Worm (Caenorhabditis elegans) whole organism, L4 larva: ENCODE data around the gene Y32H12A.6.

Source experiments
- F26F4.8 ChIP-seq: fragments of 200-800 bp; sonication (Bioruptor generic); conservative IDR thresholded peaks from 2 replicates; pipeline ENCODE4 v1.3.6; 2022; ENCODE audit warnings: missing genetic modification characterization, missing compliant biosample characterization
- F49E8.2 ChIP-seq: sonication (generic microtip); optimal IDR thresholded peaks from 2 replicates; lab custom pipeline; 2016; ENCODE audit warnings: missing compliant biosample characterization, mild to moderate bottlenecking, missing genetic modification characterization, borderline replicate concordance
- T26A8.4 ChIP-seq: fragments of 200-800 bp; sonication (Bioruptor generic); IDR thresholded peaks from 2 replicates; pipeline ENCODE4 v1.3.6; 2022; ENCODE audit warnings: missing genetic modification characterization, missing compliant biosample characterization
- Y48G9A.11 ChIP-seq: fragments of 200-800 bp; sonication (Bioruptor generic); IDR thresholded peaks from 2 replicates; pipeline ENCODE4 v1.3.6; 2022; ENCODE audit warnings: missing genetic modification reagents, missing genetic modification characterization, missing compliant biosample characterization
- Y5F2A.4 ChIP-seq: fragments of 200-800 bp; sonication (Bioruptor generic); optimal IDR thresholded peaks from 2 replicates; lab custom pipeline; 2018; ENCODE audit warnings: mild to moderate bottlenecking, missing genetic modification characterization, missing compliant biosample characterization
- Y75B8A.6 ChIP-seq: fragments of 200-800 bp; sonication (Bioruptor generic); IDR thresholded peaks from 2 replicates; pipeline ENCODE4 v1.3.6; 2022; ENCODE audit warnings: missing genetic modification reagents, missing genetic modification characterization, missing compliant biosample characterization
- aha-1 ChIP-seq: fragments of 150-350 bp; peaks from one replicate; lab custom pipeline; 2014; ENCODE audit warnings: missing biosample characterization, missing genetic modification characterization
- ama-1 ChIP-seq: fragments of 150-350 bp; optimal IDR thresholded peaks from 2 replicates; lab custom pipeline; 2014; ENCODE audit warnings: inconsistent platforms, mixed read lengths
- ceh-20 ChIP-seq: fragments of 200-800 bp; sonication (Bioruptor generic); IDR thresholded peaks from 2 replicates; pipeline ENCODE4 v1.3.6; 2022; ENCODE audit warnings: missing genetic modification reagents, missing genetic modification characterization, missing compliant biosample characterization
- ceh-32 ChIP-seq: sonication (generic microtip); optimal IDR thresholded peaks from 2 replicates; lab custom pipeline; 2016; ENCODE audit warnings: mild to moderate bottlenecking, missing genetic modification characterization, missing compliant biosample characterization; ENCODE audit not compliant: poor library complexity
- ceh-62 ChIP-seq: sonication (generic microtip); optimal IDR thresholded peaks from 2 replicates; lab custom pipeline; 2017; ENCODE audit warnings: missing biosample characterization, missing genetic modification characterization
- ces-1 ChIP-seq: fragments of 150-350 bp; sonication (generic microtip); optimal IDR thresholded peaks from 4 replicates; lab custom pipeline; 2014; ENCODE audit warnings: missing biosample characterization, missing genetic modification reagents, missing genetic modification characterization
- daf-19 ChIP-seq: fragments of 200-800 bp; sonication (Bioruptor generic); conservative IDR thresholded peaks from 2 replicates; pipeline ENCODE4 v1.3.6; 2022; ENCODE audit warnings: missing genetic modification characterization, missing compliant biosample characterization
- dmd-6 ChIP-seq: fragments of 200-800 bp; sonication (Bioruptor generic); IDR thresholded peaks from 2 replicates; pipeline ENCODE4 v1.3.6; 2022; ENCODE audit warnings: missing genetic modification reagents, missing genetic modification characterization, missing compliant biosample characterization
- dpl-1 ChIP-seq: fragments of 150-350 bp; optimal IDR thresholded peaks from 2 replicates; lab custom pipeline; 2014; ENCODE audit warnings: missing biosample characterization, missing genetic modification reagents, missing genetic modification characterization
- egl-27 ChIP-seq: sonication (generic microtip); optimal IDR thresholded peaks from 3 replicates; lab custom pipeline; 2017; ENCODE audit warnings: missing biosample characterization, missing genetic modification reagents, missing genetic modification characterization
- hif-1 ChIP-seq, 2 experiments: sonication (generic microtip); optimal IDR thresholded peaks; 2 replicates each; lab custom pipeline; 2016 to 2017; ENCODE audit warnings: missing compliant biosample characterization in 2 of 2, missing genetic modification characterization in 2 of 2, missing genetic modification reagents in 2 of 2, missing genotype in 2 of 2, mild to moderate bottlenecking in 1 of 2
- hlh-30 ChIP-seq: sonication (generic microtip); optimal IDR thresholded peaks from 2 replicates; lab custom pipeline; 2017; ENCODE audit warnings: antibody characterized with exemption, mild to moderate bottlenecking, missing genetic modification characterization, missing compliant biosample characterization; ENCODE audit not compliant: insufficient read depth
- lin-39 ChIP-seq: fragments of 150-350 bp; optimal IDR thresholded peaks from 2 replicates; lab custom pipeline; 2014; ENCODE audit warnings: missing biosample characterization, missing genetic modification reagents, missing genetic modification characterization
- lir-3 ChIP-seq: sonication (generic microtip); optimal IDR thresholded peaks from 2 replicates; lab custom pipeline; 2016; ENCODE audit warnings: mild to moderate bottlenecking, missing genetic modification characterization, missing compliant biosample characterization
- mxl-2 ChIP-seq: fragments of 200-800 bp; sonication (Bioruptor generic); conservative IDR thresholded peaks from 2 replicates; pipeline ENCODE4 v1.3.6; 2022; ENCODE audit warnings: missing genetic modification reagents, missing genetic modification characterization, missing compliant biosample characterization
- mxl-3 ChIP-seq: fragments of 200-800 bp; sonication (Bioruptor generic); optimal IDR thresholded peaks from 2 replicates; lab custom pipeline; 2018; ENCODE audit warnings: mild to moderate bottlenecking, missing genetic modification characterization, missing compliant biosample characterization
- nhr-10 ChIP-seq: fragments of 150-350 bp; optimal IDR thresholded peaks from 2 replicates; lab custom pipeline; 2014; ENCODE audit warnings: missing biosample characterization, missing genetic modification characterization
- nhr-11 ChIP-seq: fragments of 150-350 bp; optimal IDR thresholded peaks from 2 replicates; lab custom pipeline; 2014; ENCODE audit warnings: missing biosample characterization, missing genetic modification characterization
- nhr-111 ChIP-seq: fragments of 200-800 bp; sonication (Bioruptor generic); optimal IDR thresholded peaks from 2 replicates; lab custom pipeline; 2018; ENCODE audit warnings: mild to moderate bottlenecking, missing genetic modification characterization, missing compliant biosample characterization
- nhr-237 ChIP-seq: sonication (generic microtip); optimal IDR thresholded peaks from 2 replicates; lab custom pipeline; 2017; ENCODE audit warnings: missing biosample characterization, missing genetic modification characterization
- nhr-28 ChIP-seq: fragments of 150-350 bp; optimal IDR thresholded peaks from 2 replicates; lab custom pipeline; 2014; ENCODE audit warnings: missing biosample characterization, missing genetic modification characterization
- nhr-41 ChIP-seq: fragments of 200-800 bp; sonication (Bioruptor generic); IDR thresholded peaks from 2 replicates; pipeline ENCODE4 v1.3.6; 2022; ENCODE audit warnings: missing genetic modification reagents, missing genetic modification characterization, missing compliant biosample characterization
- nhr-6 ChIP-seq: fragments of 150-350 bp; optimal IDR thresholded peaks from 2 replicates; lab custom pipeline; 2014; ENCODE audit warnings: missing biosample characterization, missing genetic modification characterization
- nhr-76 ChIP-seq: fragments of 150-350 bp; optimal IDR thresholded peaks from 2 replicates; lab custom pipeline; 2014; ENCODE audit warnings: missing biosample characterization, missing genetic modification characterization
- pha-4 ChIP-seq, 2 experiments: fragments of 150-350 bp in 1 of 2; fragments of 200-800 bp in 1 of 2; sonication (Bioruptor generic) in 1 of 2; IDR thresholded peaks in 1 of 2; optimal IDR thresholded peaks in 1 of 2; 2 replicates each; pipeline versions ENCODE4 v1.3.6 to Lab custom; 2014 to 2022; ENCODE audit warnings: missing genetic modification characterization in 2 of 2, missing genetic modification reagents in 2 of 2, missing biosample characterization in 1 of 2, missing compliant biosample characterization in 1 of 2
- pqm-1 ChIP-seq: sonication (generic microtip); optimal IDR thresholded peaks from 2 replicates; lab custom pipeline; 2017; ENCODE audit warnings: missing biosample characterization, missing genetic modification characterization
- saeg-2 ChIP-seq: fragments of 200-800 bp; sonication (Bioruptor generic); IDR thresholded peaks from 2 replicates; pipeline ENCODE4 v1.3.6; 2022; ENCODE audit warnings: missing genetic modification reagents, missing genetic modification characterization, missing compliant biosample characterization
- set-16 ChIP-seq: fragments of 200-800 bp; sonication (Bioruptor generic); IDR thresholded peaks from 2 replicates; pipeline ENCODE4 v1.3.6; 2022; ENCODE audit warnings: missing genetic modification reagents, missing genetic modification characterization, missing compliant biosample characterization
- skn-1 ChIP-seq: fragments of 150-350 bp; optimal IDR thresholded peaks from 2 replicates; lab custom pipeline; 2014; ENCODE audit warnings: missing biosample characterization, missing genetic modification characterization
- snpc-1.2 ChIP-seq: fragments of 200-800 bp; sonication (Bioruptor generic); IDR thresholded peaks from 2 replicates; pipeline ENCODE4 v1.3.6; 2022; ENCODE audit warnings: missing genetic modification reagents, missing genetic modification characterization, missing compliant biosample characterization
- snpc-4 ChIP-seq: fragments of 150-350 bp; optimal IDR thresholded peaks from 2 replicates; lab custom pipeline; 2014; ENCODE audit warnings: missing biosample characterization, missing genetic modification characterization
- unc-39 ChIP-seq: sonication (generic microtip); optimal IDR thresholded peaks from 2 replicates; lab custom pipeline; 2017; ENCODE audit warnings: missing biosample characterization, missing genetic modification characterization
- unc-62 ChIP-seq, 3 experiments: fragments of 150-350 bp in 1 of 3; sonication (generic microtip); optimal IDR thresholded peaks in 2 of 3; peaks in 1 of 3; 1 replicate in 1 of 3; 2 replicates in 2 of 3; lab custom pipeline; 2014 to 2017; ENCODE audit warnings: missing biosample characterization in 3 of 3, missing genetic modification characterization in 3 of 3, missing genetic modification reagents in 3 of 3, missing genotype in 1 of 3
- ztf-11 ChIP-seq: fragments of 150-350 bp; optimal IDR thresholded peaks from 2 replicates; lab custom pipeline; 2014; ENCODE audit warnings: missing biosample characterization, missing genetic modification characterization

The Y32H12A.6 gene

ce11 chrIII:5344561-5344960 lies 37.4 kb downstream of the Y32H12A.6 start:
- TF ChIP-seq mxl-2 (GFP tag; lab: Robert Waterston, UW) = no peak
- TF ChIP-seq mxl-3 (GFP tag; lab: Kevin White, UChicago) = no peak
- TF ChIP-seq lin-39 (tag; lab: Kevin White, UChicago) = no peak
- no peak for TF ChIP-seq daf-19 (GFP tag; lab: Robert Waterston, UW)
- no peak for TF ChIP-seq nhr-6 (tag; lab: Kevin White, UChicago)
- no peak for TF ChIP-seq T26A8.4
- no peak for TF ChIP-seq snpc-1.2 (GFP tag; lab: Robert Waterston, UW)
- no peak for TF ChIP-seq nhr-41 (GFP tag; lab: Robert Waterston, UW)
- TF ChIP-seq dmd-6 = no peak
- TF ChIP-seq snpc-4 (tag; lab: Kevin White, UChicago) = no peak
- no peak for TF ChIP-seq saeg-2
- no peak for TF ChIP-seq ama-1 (lab: Kevin White, UChicago)
- TF ChIP-seq hlh-30 (tag; lab: Kevin White, UChicago) = no peak
- TF ChIP-seq, all 104 proteins: peak for 0

DNA sequence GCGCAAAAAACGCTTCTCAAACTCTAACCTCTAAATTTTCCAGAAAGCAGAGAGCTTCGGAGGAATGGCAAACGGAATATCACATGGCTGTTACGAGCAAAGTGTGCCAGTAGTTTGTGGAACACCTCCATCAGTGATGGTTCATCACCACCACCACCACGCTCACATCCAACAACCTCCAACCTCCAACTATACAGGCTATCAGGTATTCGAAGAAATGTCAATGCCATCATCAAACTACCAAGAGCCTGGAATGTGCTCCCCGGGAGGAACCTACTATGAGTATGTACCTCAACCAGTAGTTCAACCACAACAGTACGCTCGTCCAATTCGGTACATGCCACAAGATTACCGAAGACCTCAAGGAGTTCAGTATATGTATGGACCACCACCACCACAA lies 38.4 kb downstream of the Y32H12A.6 start:
- TF ChIP-seq aha-1 (peak; percentile 90), ceh-32 (no peak)
- TF ChIP-seq, all 104 proteins: peak for 1

ce11 chrIII:5341382-5341781 lies 40.6 kb downstream of the Y32H12A.6 start, which contains the start of gene ZK121.2:
TSS of gene ZK121.2 (plus strand) at chrIII:5341682.
- no peak for TF ChIP-seq nhr-237 (tag; lab: Kevin White, UChicago)
- no peak for TF ChIP-seq ces-1 (GFP tag; lab: Kevin White, UChicago)
- no peak for TF ChIP-seq hif-1 (tag; optimal IDR thresholded peaks at IDR 0.05; lab: Kevin White, UChicago)
- peak; percentile 23 for TF ChIP-seq aha-1

ce11 chrIII:5340530-5340929 lies 41.4 kb downstream of the Y32H12A.6 start:
- TF ChIP-seq unc-62 (GFP tag; optimal IDR thresholded peaks at IDR 0.05 in 1 of 2; lab: Kevin White, UChicago) = peak in 1 of 2 experiments; percentile 86
- TF ChIP-seq unc-62 (tag; optimal IDR thresholded peaks at IDR 0.05; lab: Kevin White, UChicago) = no peak
- no peak for TF ChIP-seq T26A8.4

DNA sequence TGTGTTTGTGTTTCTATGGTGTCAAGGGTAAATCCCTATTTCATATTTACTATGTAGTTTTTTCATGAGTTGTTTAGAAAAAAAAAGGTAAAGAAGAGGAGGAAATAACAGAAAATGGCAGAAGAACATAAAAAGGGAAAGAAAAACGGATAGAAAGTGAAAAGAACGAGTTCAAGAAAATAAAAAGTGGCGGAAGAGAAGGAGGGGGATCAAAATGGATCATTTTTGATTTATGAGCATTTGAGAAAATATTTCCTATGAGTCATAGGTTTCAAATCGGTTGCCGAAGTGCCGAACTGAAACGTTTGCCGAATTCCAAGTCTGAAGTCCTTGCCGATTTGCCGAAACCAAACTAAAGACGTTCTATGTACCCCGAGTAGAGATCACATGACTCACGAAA lies 43.2 kb downstream of the Y32H12A.6 start:
- TF ChIP-seq unc-62 (GFP tag; optimal IDR thresholded peaks at IDR 0.05 in 1 of 2; lab: Kevin White, UChicago) = no peak
- TF ChIP-seq unc-62 (tag; optimal IDR thresholded peaks at IDR 0.05; lab: Kevin White, UChicago) = no peak
- TF ChIP-seq Y75B8A.6 (GFP tag; lab: Robert Waterston, UW) = no peak
- TF ChIP-seq dpl-1 (GFP tag; lab: Kevin White, UChicago) = no peak
- TF ChIP-seq lir-3 (tag; lab: Kevin White, UChicago) = no peak
- no peak for TF ChIP-seq nhr-10
- TF ChIP-seq hlh-30 (tag; lab: Kevin White, UChicago) = no peak
- no peak for TF ChIP-seq F49E8.2 (tag; lab: Kevin White, UChicago)
- TF ChIP-seq unc-39 (tag; lab: Kevin White, UChicago) = no peak
- TF ChIP-seq nhr-76 (tag; lab: Kevin White, UChicago) = no peak
- TF ChIP-seq set-16 (GFP tag; lab: Robert Waterston, UW) = no peak
- TF ChIP-seq Y5F2A.4 (GFP tag; lab: Kevin White, UChicago) = no peak
- TF ChIP-seq, all 104 proteins: peak for 0

ce11 chrIII:5334517-5335049 lies 47.4 kb downstream of the Y32H12A.6 start:
- no peak for TF ChIP-seq ztf-11 (tag; lab: Kevin White, UChicago)
- TF ChIP-seq pha-4 (GFP tag; IDR thresholded peaks at IDR 0.05; lab: Robert Waterston, UW) = no peak
- no peak for TF ChIP-seq pha-4 (tag; optimal IDR thresholded peaks at IDR 0.05; lab: Kevin White, UChicago)
- TF ChIP-seq T26A8.4 = no peak
- TF ChIP-seq hlh-30 (tag; lab: Kevin White, UChicago) = peak; percentile 40
- TF ChIP-seq nhr-111 (GFP tag; lab: Kevin White, UChicago) = no peak
- TF ChIP-seq dmd-6 = peak; percentile 15; the same call in 1 of the 2 replicates
- TF ChIP-seq nhr-11 (tag; lab: Kevin White, UChicago) = no peak
- TF ChIP-seq egl-27 (tag; lab: Kevin White, UChicago) = no peak
- TF ChIP-seq nhr-28 (tag; lab: Kevin White, UChicago) = peak; percentile 31
- TF ChIP-seq pqm-1 (tag; lab: Kevin White, UChicago) = peak; percentile 41
- no peak for TF ChIP-seq aha-1
- TF ChIP-seq ces-1 (GFP tag; lab: Kevin White, UChicago) = no peak
- no peak for TF ChIP-seq set-16 (GFP tag; lab: Robert Waterston, UW)
- peak; percentile 57 for TF ChIP-seq mxl-3 (GFP tag; lab: Kevin White, UChicago)
- TF ChIP-seq skn-1 (tag; lab: Kevin White, UChicago) = no peak
- TF ChIP-seq F26F4.8 = no peak
- TF ChIP-seq ceh-20 (GFP tag; lab: Robert Waterston, UW) = no peak
- TF ChIP-seq ceh-62 (tag; lab: Kevin White, UChicago) = no peak
- TF ChIP-seq Y48G9A.11 = no peak
